Fruit fly (Drosophila melanogaster) whole organism, adult: ENCODE data around the gene brv3.

Experiments
- CG11617 ChIP-seq: fragments of 200-800 bp; sonication (Bioruptor generic); optimal IDR thresholded peaks from 2 replicates; lab custom pipeline; 2017; ENCODE audit warnings: mild to moderate bottlenecking, missing biosample characterization, missing genetic modification reagents, missing genetic modification characterization
- CG12768 ChIP-seq: fragments of 200-800 bp; sonication (Bioruptor generic); optimal IDR thresholded peaks from 2 replicates; lab custom pipeline; 2017; ENCODE audit warnings: missing biosample characterization, missing genetic modification characterization, mild to moderate bottlenecking, moderate library complexity, missing genetic modification reagents
- CG14711 ChIP-seq: fragments of 200-800 bp; sonication (Bioruptor generic); optimal IDR thresholded peaks from 2 replicates; lab custom pipeline; 2018; ENCODE audit warnings: missing biosample characterization, mild to moderate bottlenecking, missing genetic modification characterization, moderate library complexity
- CG1620 ChIP-seq: fragments of 200-800 bp; sonication (Bioruptor generic); optimal IDR thresholded peaks from 2 replicates; lab custom pipeline; 2016; ENCODE audit warnings: missing biosample characterization, missing genetic modification characterization
- CG33017 ChIP-seq: fragments of 200-800 bp; sonication (Bioruptor generic); optimal IDR thresholded peaks from 2 replicates; lab custom pipeline; 2018; ENCODE audit warnings: missing biosample characterization, mild to moderate bottlenecking, missing genetic modification characterization, moderate library complexity
- CG5204 ChIP-seq: fragments of 200-800 bp; sonication (Bioruptor generic); optimal IDR thresholded peaks from 2 replicates; lab custom pipeline; 2016; ENCODE audit warnings: missing biosample characterization, missing genetic modification characterization
- CG7045 ChIP-seq: fragments of 200-800 bp; sonication (Bioruptor generic); optimal IDR thresholded peaks from 2 replicates; lab custom pipeline; 2017; ENCODE audit warnings: missing biosample characterization, mild to moderate bottlenecking, missing genetic modification characterization
- CG7101 ChIP-seq: fragments of 200-800 bp; sonication (Bioruptor generic); optimal IDR thresholded peaks from 2 replicates; lab custom pipeline; 2018; ENCODE audit warnings: missing biosample characterization, mild to moderate bottlenecking, missing genetic modification characterization, moderate library complexity
- Clk ChIP-seq: fragments of 200-800 bp; sonication (Bioruptor generic); optimal IDR thresholded peaks from 2 replicates; lab custom pipeline; 2017; ENCODE audit warnings: missing biosample characterization, missing genetic modification characterization
- Crg-1 ChIP-seq: fragments of 200-800 bp; sonication (Bioruptor generic); optimal IDR thresholded peaks from 2 replicates; lab custom pipeline; 2016; ENCODE audit warnings: missing biosample characterization, missing genetic modification characterization
- Hr96 ChIP-seq: fragments of 200-800 bp; sonication (Bioruptor generic); optimal IDR thresholded peaks from 2 replicates; lab custom pipeline; 2016; ENCODE audit warnings: missing biosample characterization, missing genetic modification characterization
- Mnt ChIP-seq: fragments of 200-800 bp; sonication (Bioruptor generic); optimal IDR thresholded peaks from 2 replicates; lab custom pipeline; 2016; ENCODE audit warnings: missing biosample characterization, mild to moderate bottlenecking, missing genetic modification characterization
- bab1 ChIP-seq: fragments of 200-800 bp; sonication (Bioruptor generic); optimal IDR thresholded peaks from 3 replicates; lab custom pipeline; 2019; ENCODE audit warnings: missing biosample characterization, mild to moderate bottlenecking, missing genetic modification characterization, moderate library complexity
- cic ChIP-seq: fragments of 200-800 bp; sonication (Bioruptor generic); optimal IDR thresholded peaks from 2 replicates; lab custom pipeline; 2017; ENCODE audit warnings: missing biosample characterization, mild to moderate bottlenecking, missing genetic modification characterization, moderate library complexity
- cnc ChIP-seq, 2 experiments: fragments of >200 bp; optimal IDR thresholded peaks; 2 replicates each; lab custom pipeline; 2017
- kay ChIP-seq: fragments of 200-800 bp; sonication (Bioruptor generic); peaks from one replicate; lab custom pipeline; 2016; ENCODE audit warnings: missing biosample characterization, missing genetic modification characterization, borderline replicate concordance
- ovo ChIP-seq: fragments of 200-800 bp; sonication (Bioruptor generic); optimal IDR thresholded peaks from 2 replicates; lab custom pipeline; 2016; ENCODE audit warnings: missing biosample characterization, missing genetic modification characterization
- pad ChIP-seq: fragments of 200-800 bp; sonication (Bioruptor generic); optimal IDR thresholded peaks from 3 replicates; lab custom pipeline; 2017; ENCODE audit warnings: missing biosample characterization, missing genetic modification characterization, mild to moderate bottlenecking, moderate library complexity, missing genetic modification reagents
- tj ChIP-seq: fragments of 200-800 bp; sonication (Bioruptor generic); optimal IDR thresholded peaks from 3 replicates; lab custom pipeline; 2017; ENCODE audit warnings: missing biosample characterization, mild to moderate bottlenecking, missing genetic modification characterization, moderate library complexity
- toe ChIP-seq: fragments of 200-800 bp; sonication (Bioruptor generic); optimal IDR thresholded peaks from 2 replicates; lab custom pipeline; 2016; ENCODE audit warnings: missing biosample characterization, missing genetic modification characterization

Gene brv3

dm6 chrX:2588415-2589411 lies 35.7 kb downstream of the brv3 start, which contains the start of gene egh:
egh (plus strand) TSS chrX:2588503.
- TF ChIP-seq CG33017 (tag; lab: Kevin White, UChicago) (no peak), CG1620 (GFP tag; lab: Kevin White, UChicago) (peak; percentile 43), toe (GFP tag; lab: Kevin White, UChicago) (peak; percentile 2), CG7101 (tag; lab: Kevin White, UChicago) (peak; percentile 51), Mnt (GFP tag; lab: Kevin White, UChicago) (peak; percentile 60), cnc (optimal IDR thresholded peaks at IDR 0.05; lab: Kevin White, UChicago) (no peak), tj (GFP tag; lab: Kevin White, UChicago) (peak; percentile 47), cic (GFP tag; lab: Kevin White, UChicago) (no peak), CG12768 (GFP tag; lab: Kevin White, UChicago) (peak; percentile 1), bab1 (GFP tag; lab: Kevin White, UChicago) (peak; percentile 57), CG7045 (GFP tag; lab: Kevin White, UChicago) (peak; percentile 2), Clk (GFP tag; lab: Kevin White, UChicago) (no peak), pad (no peak), Crg-1 (GFP tag; lab: Kevin White, UChicago) (no peak), Hr96 (GFP tag; lab: Kevin White, UChicago) (peak; percentile 38), CG5204 (GFP tag; lab: Kevin White, UChicago) (no peak), ovo (GFP tag; lab: Kevin White, UChicago) (peak; percentile 10), kay (GFP tag; lab: Kevin White, UChicago) (no peak), CG11617 (peak; percentile 55), CG14711 (tag; lab: Kevin White, UChicago) (peak; percentile 17)

DNA sequence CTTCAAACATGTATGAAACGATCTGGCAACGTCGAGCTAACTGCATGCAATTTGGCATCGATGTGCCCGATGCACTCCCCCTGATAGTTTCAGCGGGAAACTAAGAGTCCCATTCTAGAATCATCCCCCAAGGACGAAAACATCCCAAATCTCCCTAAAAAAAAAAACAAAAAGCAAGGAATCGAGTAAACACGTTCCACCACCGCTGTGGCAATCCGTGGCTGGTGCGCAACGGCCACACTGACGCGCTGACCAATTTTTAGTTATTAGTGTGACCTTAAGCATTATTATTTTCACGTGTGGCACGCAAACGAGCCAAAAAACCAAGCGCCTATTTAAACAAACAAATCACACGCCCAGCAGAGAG lies 38.7 kb downstream of the brv3 start, which contains the start of gene wds:
TSS of gene wds (plus strand) at position 265 of the 367 bp plus-strand sequence.
- TF ChIP-seq Mnt (GFP tag; lab: Kevin White, UChicago) = peak; percentile 90
- no peak for TF ChIP-seq Hr96 (GFP tag; lab: Kevin White, UChicago)

DNA sequence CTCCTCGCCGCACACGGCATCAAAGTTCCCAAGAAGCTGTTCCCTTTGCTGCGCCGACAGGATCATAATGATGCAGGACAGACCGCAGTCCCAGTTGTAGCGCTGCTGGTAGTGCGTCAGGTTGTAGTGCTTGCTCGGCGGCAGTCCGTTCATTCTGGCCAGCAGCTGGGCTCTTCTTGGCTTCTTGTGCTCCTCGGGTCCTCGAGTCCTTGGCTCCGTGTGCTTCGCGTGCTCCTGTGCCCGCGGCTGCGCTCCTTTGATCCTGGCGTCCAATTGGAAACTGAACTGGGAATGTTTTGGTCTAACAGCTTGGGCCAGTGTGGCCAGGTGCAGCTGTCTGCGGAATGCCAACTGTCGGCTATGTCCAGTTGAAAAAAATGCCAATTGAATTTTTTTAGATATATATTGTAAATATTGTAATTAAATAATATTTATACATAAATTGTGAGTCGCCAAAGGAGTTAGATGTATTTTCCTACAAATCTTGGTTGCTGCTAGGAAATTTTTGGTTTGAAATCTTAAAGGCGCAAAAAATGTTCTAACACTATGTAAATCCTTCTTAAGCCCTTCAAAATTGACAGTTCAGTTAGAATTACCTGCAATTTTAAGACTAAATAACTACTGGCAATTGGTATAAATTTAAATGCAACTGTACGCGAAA lies 39.2 kb downstream of the brv3 start, which contains the start of gene CG13760:
TSS of gene CG13760 (minus strand) at position 645 of the 661 bp plus-strand sequence.
- TF ChIP-seq Hr96 (GFP tag; lab: Kevin White, UChicago) (no peak), toe (GFP tag; lab: Kevin White, UChicago) (peak; percentile 13)

dm6 chrX:2581793-2582503 lies 42.4 kb downstream of the brv3 start:
- TF ChIP-seq CG12768 (GFP tag; lab: Kevin White, UChicago) (no peak), kay (GFP tag; lab: Kevin White, UChicago) (no peak), CG7045 (GFP tag; lab: Kevin White, UChicago) (no peak), cic (GFP tag; lab: Kevin White, UChicago) (no peak), Mnt (GFP tag; lab: Kevin White, UChicago) (no peak), toe (GFP tag; lab: Kevin White, UChicago) (peak; percentile 33), cnc (optimal IDR thresholded peaks at IDR 0.05; lab: Kevin White, UChicago) (no peak), bab1 (GFP tag; lab: Kevin White, UChicago) (no peak), Crg-1 (GFP tag; lab: Kevin White, UChicago) (no peak), CG5204 (GFP tag; lab: Kevin White, UChicago) (peak; percentile 37), CG7101 (tag; lab: Kevin White, UChicago) (no peak), ovo (GFP tag; lab: Kevin White, UChicago) (no peak), CG11617 (no peak), Clk (GFP tag; lab: Kevin White, UChicago) (no peak), Hr96 (GFP tag; lab: Kevin White, UChicago) (no peak), pad (no peak), CG14711 (tag; lab: Kevin White, UChicago) (no peak)

- TF ChIP-seq Hr96 (GFP tag; lab: Kevin White, UChicago) = no peak
- TF ChIP-seq CG7101 (tag; lab: Kevin White, UChicago) = no peak
- no peak for TF ChIP-seq CG5204 (GFP tag; lab: Kevin White, UChicago)
- no peak for TF ChIP-seq Crg-1 (GFP tag; lab: Kevin White, UChicago)
- TF ChIP-seq Clk (GFP tag; lab: Kevin White, UChicago) = no peak
- TF ChIP-seq CG11617 = no peak
- TF ChIP-seq bab1 (GFP tag; lab: Kevin White, UChicago) = no peak
- no peak for TF ChIP-seq CG33017 (tag; lab: Kevin White, UChicago)
- no peak for TF ChIP-seq cic (GFP tag; lab: Kevin White, UChicago)
- TF ChIP-seq CG14711 (tag; lab: Kevin White, UChicago) = no peak
- TF ChIP-seq pad = no peak
- no peak for TF ChIP-seq ovo (GFP tag; lab: Kevin White, UChicago)
- no peak for TF ChIP-seq cnc (optimal IDR thresholded peaks at IDR 0.05; lab: Kevin White, UChicago)
- TF ChIP-seq kay (GFP tag; lab: Kevin White, UChicago) = no peak
- no peak for TF ChIP-seq CG7045 (GFP tag; lab: Kevin White, UChicago)
Measured at dm6 chrX:2580319-2581008, 43.9 kb downstream of the brv3 start, which contains the start of the genes Vha36-3 and AANATL7. Vha36-3 (minus strand) TSS chrX:2580560. AANATL7 (plus strand) TSS chrX:2580958.
